Worm (Caenorhabditis elegans): Measurements from ENCODE around the gene ooc-3.

- TF ChIP-seq him-1 (tag; optimal IDR thresholded peaks at IDR 0.05) (peak; percentile 60), dao-5 (tag; optimal IDR thresholded peaks at IDR 0.05) (peak; percentile 85), W03F9.2 (tag; optimal IDR thresholded peaks at IDR 0.05) (peak; percentile 84)
Measured at ce11 chrII:11484600-11484999, 10.5 kb downstream of the ooc-3 start.
